Worm (Caenorhabditis elegans) whole organism, L3 larva: ENCODE data around the gene srx-59.

Source experiments
- R02D3.7 ChIP-seq: fragments of 150-350 bp; optimal IDR thresholded peaks from 2 replicates; lab custom pipeline; 2014; ENCODE audit warnings: missing biosample characterization, missing genetic modification characterization
- ZK546.5 ChIP-seq: sonication (generic microtip); optimal IDR thresholded peaks from 2 replicates; lab custom pipeline; 2017; ENCODE audit warnings: missing biosample characterization, missing genetic modification characterization
- aly-2 ChIP-seq: fragments of 150-350 bp; optimal IDR thresholded peaks from 2 replicates; lab custom pipeline; 2014; ENCODE audit warnings: missing biosample characterization, missing genetic modification characterization
- ceh-16 ChIP-seq: sonication (generic microtip); optimal IDR thresholded peaks from 2 replicates; lab custom pipeline; 2017; ENCODE audit warnings: missing biosample characterization, missing genetic modification characterization
- ceh-28 ChIP-seq: fragments of 150-350 bp; optimal IDR thresholded peaks from 2 replicates; lab custom pipeline; 2014; ENCODE audit warnings: missing biosample characterization, missing genetic modification reagents, missing genetic modification characterization
- ceh-82 ChIP-seq: fragments of 150-350 bp; optimal IDR thresholded peaks from 2 replicates; lab custom pipeline; 2014; ENCODE audit warnings: missing biosample characterization, missing genetic modification characterization
- egl-27 ChIP-seq: sonication (generic microtip); optimal IDR thresholded peaks from 4 replicates; lab custom pipeline; 2017; ENCODE audit warnings: missing biosample characterization, missing genetic modification reagents, missing genetic modification characterization
- egl-5 ChIP-seq: fragments of 150-350 bp; optimal IDR thresholded peaks from 2 replicates; lab custom pipeline; 2017; ENCODE audit warnings: missing biosample characterization, missing genetic modification reagents, missing genetic modification characterization, inconsistent platforms
- elt-1 ChIP-seq: fragments of 150-350 bp; optimal IDR thresholded peaks from 2 replicates; lab custom pipeline; 2014; ENCODE audit warnings: missing biosample characterization, missing genetic modification characterization
- elt-2 ChIP-seq: sonication (generic microtip); optimal IDR thresholded peaks from 2 replicates; lab custom pipeline; 2016; ENCODE audit warnings: missing genetic modification reagents, mild to moderate bottlenecking, missing genetic modification characterization, missing compliant biosample characterization
- elt-3 ChIP-seq, 3 experiments: fragments of 150-350 bp in 1 of 3; sonication (generic microtip) in 2 of 3; optimal IDR thresholded peaks; 2 replicates in 2 of 3; 4 replicates in 1 of 3; lab custom pipeline; 2014 to 2017; ENCODE audit warnings: missing biosample characterization in 3 of 3, missing genetic modification characterization in 3 of 3
- eor-1 ChIP-seq, 2 experiments: fragments of 150-350 bp; optimal IDR thresholded peaks; 2 replicates each; lab custom pipeline; 2014 to 2018; ENCODE audit warnings: missing biosample characterization in 2 of 2, missing genetic modification characterization in 2 of 2
- fkh-10 ChIP-seq: sonication (generic microtip); optimal IDR thresholded peaks from 2 replicates; lab custom pipeline; 2017; ENCODE audit warnings: missing biosample characterization, missing genetic modification reagents, missing genetic modification characterization
- fkh-2 ChIP-seq: fragments of 150-350 bp; optimal IDR thresholded peaks from 2 replicates; lab custom pipeline; 2014; ENCODE audit warnings: missing biosample characterization, missing genetic modification reagents, missing genetic modification characterization
- fos-1 ChIP-seq: fragments of 150-350 bp; optimal IDR thresholded peaks from 2 replicates; lab custom pipeline; 2014; ENCODE audit warnings: missing biosample characterization, missing genetic modification characterization
- hmg-11 ChIP-seq: sonication (generic microtip); optimal IDR thresholded peaks from 2 replicates; lab custom pipeline; 2016; ENCODE audit warnings: missing genetic modification characterization, missing compliant biosample characterization
- lin-15B ChIP-seq: fragments of 150-350 bp; optimal IDR thresholded peaks from 2 replicates; lab custom pipeline; 2014; ENCODE audit warnings: missing biosample characterization, missing genetic modification characterization
- lin-39 ChIP-seq: fragments of 150-350 bp; optimal IDR thresholded peaks from 2 replicates; lab custom pipeline; 2018; ENCODE audit warnings: missing biosample characterization, missing genetic modification reagents, missing genetic modification characterization
- lsy-12 ChIP-seq: sonication (generic microtip); optimal IDR thresholded peaks from 2 replicates; lab custom pipeline; 2016; ENCODE audit warnings: mild to moderate bottlenecking, missing genetic modification characterization, missing compliant biosample characterization
- mdl-1 ChIP-seq: fragments of 150-350 bp; optimal IDR thresholded peaks from 2 replicates; lab custom pipeline; 2014; ENCODE audit warnings: missing biosample characterization, missing genetic modification characterization
- nfya-1 ChIP-seq: sonication (generic microtip); optimal IDR thresholded peaks from 2 replicates; lab custom pipeline; 2017; ENCODE audit warnings: missing genetic modification characterization, mild to moderate bottlenecking, missing compliant biosample characterization, antibody characterized with exemption, moderate library complexity; ENCODE audit not compliant: insufficient read depth
- nhr-11 ChIP-seq: fragments of 150-350 bp; optimal IDR thresholded peaks from 2 replicates; lab custom pipeline; 2014; ENCODE audit warnings: missing biosample characterization, missing genetic modification characterization
- nhr-12 ChIP-seq: fragments of 150-350 bp; optimal IDR thresholded peaks from 2 replicates; lab custom pipeline; 2014; ENCODE audit warnings: missing biosample characterization, missing genetic modification characterization
- nhr-23 ChIP-seq: fragments of 150-350 bp; optimal IDR thresholded peaks from 2 replicates; lab custom pipeline; 2014; ENCODE audit warnings: missing biosample characterization, missing genetic modification reagents, missing genetic modification characterization
- nhr-237 ChIP-seq: fragments of 150-350 bp; optimal IDR thresholded peaks from 2 replicates; lab custom pipeline; 2014; ENCODE audit warnings: missing biosample characterization, missing genetic modification characterization
- nhr-25 ChIP-seq: sonication (generic microtip); optimal IDR thresholded peaks from 2 replicates; lab custom pipeline; 2017; ENCODE audit warnings: missing biosample characterization, missing genetic modification characterization
- nhr-28 ChIP-seq: fragments of 150-350 bp; optimal IDR thresholded peaks from 2 replicates; lab custom pipeline; 2014; ENCODE audit warnings: missing biosample characterization, missing genetic modification characterization
- nhr-43 ChIP-seq: sonication (generic microtip); optimal IDR thresholded peaks from 2 replicates; lab custom pipeline; 2016; ENCODE audit warnings: mild to moderate bottlenecking, missing genetic modification characterization, missing compliant biosample characterization; ENCODE audit not compliant: poor library complexity, severe bottlenecking
- nhr-76 ChIP-seq: fragments of 150-350 bp; sonication (generic microtip); optimal IDR thresholded peaks from 5 replicates; lab custom pipeline; 2014; ENCODE audit warnings: missing biosample characterization, missing genetic modification characterization
- pha-4 ChIP-seq: fragments of 150-350 bp; optimal IDR thresholded peaks from 2 replicates; lab custom pipeline; 2014; ENCODE audit warnings: missing biosample characterization, missing genetic modification reagents, missing genetic modification characterization
- pqm-1 ChIP-seq: fragments of 150-350 bp; optimal IDR thresholded peaks from 2 replicates; lab custom pipeline; 2017; ENCODE audit warnings: missing biosample characterization, missing genetic modification characterization, inconsistent platforms
- sea-2 ChIP-seq: fragments of 150-350 bp; sonication (generic microtip); optimal IDR thresholded peaks from 4 replicates; lab custom pipeline; 2014; ENCODE audit warnings: missing biosample characterization, missing genetic modification reagents, missing genetic modification characterization
- skn-1 ChIP-seq: fragments of 150-350 bp; optimal IDR thresholded peaks from 2 replicates; lab custom pipeline; 2014; ENCODE audit warnings: missing biosample characterization, missing genetic modification characterization
- snpc-4 ChIP-seq: fragments of 150-350 bp; optimal IDR thresholded peaks from 2 replicates; lab custom pipeline; 2014; ENCODE audit warnings: missing biosample characterization, missing genetic modification characterization
- tbx-2 ChIP-seq: sonication (generic microtip); optimal IDR thresholded peaks from 2 replicates; lab custom pipeline; 2016; ENCODE audit warnings: mild to moderate bottlenecking, missing genetic modification characterization, missing compliant biosample characterization
- unc-39 ChIP-seq: sonication (generic microtip); optimal IDR thresholded peaks from 4 replicates; lab custom pipeline; 2017; ENCODE audit warnings: missing biosample characterization, missing genetic modification characterization
- unc-62 ChIP-seq: fragments of 150-350 bp; sonication (generic microtip); optimal IDR thresholded peaks from 4 replicates; lab custom pipeline; 2014; ENCODE audit warnings: missing biosample characterization, missing genetic modification reagents, missing genetic modification characterization
- zag-1 ChIP-seq: fragments of 150-350 bp; optimal IDR thresholded peaks from 2 replicates; lab custom pipeline; 2014; ENCODE audit warnings: missing biosample characterization, missing genetic modification characterization
- ztf-11 ChIP-seq: fragments of 150-350 bp; optimal IDR thresholded peaks from 2 replicates; lab custom pipeline; 2014; ENCODE audit warnings: missing biosample characterization, missing genetic modification characterization
- ztf-4 ChIP-seq: fragments of 150-350 bp; optimal IDR thresholded peaks from 2 replicates; lab custom pipeline; 2014; ENCODE audit warnings: missing biosample characterization, missing genetic modification characterization

Gene srx-59

ce11 chrV:6971567-6971966 lies at the start of gene srx-59:
TSS of gene srx-59 (plus strand) at chrV:6971867.
- no peak for TF ChIP-seq lin-15B (tag; lab: Kevin White, UChicago)

- TF ChIP-seq nhr-25 (tag; lab: Kevin White, UChicago) (no peak), egl-5 (tag; lab: Kevin White, UChicago) (no peak), lin-39 (tag; lab: Kevin White, UChicago) (no peak), hmg-11 (tag; lab: Kevin White, UChicago) (no peak), lsy-12 (tag; lab: Kevin White, UChicago) (no peak), lin-15B (tag; lab: Kevin White, UChicago) (no peak), tbx-2 (tag; lab: Kevin White, UChicago) (no peak), sea-2 (GFP tag; lab: Kevin White, UChicago) (no peak), skn-1 (tag; lab: Kevin White, UChicago) (no peak), ceh-82 (tag; lab: Kevin White, UChicago) (no peak), nhr-237 (tag; lab: Kevin White, UChicago) (no peak)
Measured at ce11 chrV:6926633-6927032, 45.0 kb upstream of the srx-59 start.

- TF ChIP-seq R02D3.7 (tag; lab: Kevin White, UChicago): no peak
- TF ChIP-seq lin-15B (tag; lab: Kevin White, UChicago): no peak
- TF ChIP-seq fos-1 (tag; lab: Kevin White, UChicago): no peak
- no peak for TF ChIP-seq fkh-10 (GFP tag; lab: Kevin White, UChicago)
- no peak for TF ChIP-seq pha-4 (tag; lab: Kevin White, UChicago)
- no peak for TF ChIP-seq nhr-11 (tag; lab: Kevin White, UChicago)
- TF ChIP-seq ZK546.5: no peak
- TF ChIP-seq tbx-2 (tag; lab: Kevin White, UChicago): no peak
- no peak for TF ChIP-seq nhr-76
- no peak for TF ChIP-seq lin-39 (tag; lab: Kevin White, UChicago)
- no peak for TF ChIP-seq skn-1 (tag; lab: Kevin White, UChicago)
- no peak for TF ChIP-seq mdl-1 (tag; lab: Kevin White, UChicago)
- TF ChIP-seq fkh-2 (tag; lab: Kevin White, UChicago): no peak
Measured at ce11 chrV:6928938-6929337, 42.7 kb upstream of the srx-59 start, which contains the start of gene unc-68. TSS of gene unc-68 (minus strand) at chrV:6929038.

ce11 chrV:6930284-6930683 lies 41.4 kb upstream of the srx-59 start:
- TF ChIP-seq nhr-11 (tag; lab: Kevin White, UChicago) (no peak), egl-27 (tag; lab: Kevin White, UChicago) (no peak), ceh-28 (tag; lab: Kevin White, UChicago) (no peak), nfya-1 (tag; lab: Kevin White, UChicago) (peak; percentile 4), ZK546.5 (no peak), aly-2 (no peak), mdl-1 (tag; lab: Kevin White, UChicago) (no peak)

ce11 chrV:6934212-6934611 lies 37.5 kb upstream of the srx-59 start, which contains the start of gene lipl-6:
TSS of gene lipl-6 (minus strand) at chrV:6934312.
- no peak for TF ChIP-seq hmg-11 (tag; lab: Kevin White, UChicago)
- no peak for TF ChIP-seq zag-1 (tag; lab: Kevin White, UChicago)
- no peak for TF ChIP-seq nhr-23 (tag; lab: Kevin White, UChicago)
- TF ChIP-seq skn-1 (tag; lab: Kevin White, UChicago): no peak
- no peak for TF ChIP-seq unc-39
- TF ChIP-seq ceh-82 (tag; lab: Kevin White, UChicago): no peak
- TF ChIP-seq nhr-28: no peak
- TF ChIP-seq nhr-12: no peak
- TF ChIP-seq, all 47 proteins: peak for 0

- TF ChIP-seq nhr-12: no peak
- no peak for TF ChIP-seq nhr-23 (tag; lab: Kevin White, UChicago)
- TF ChIP-seq unc-62: no peak
Measured at ce11 chrV:6935878-6936277, 35.8 kb upstream of the srx-59 start, which contains the start of gene Y57E12B.10. TSS of gene Y57E12B.10 (minus strand) at chrV:6935978.

- TF ChIP-seq fkh-10 (GFP tag; lab: Kevin White, UChicago) (no peak), ceh-16 (tag; lab: Kevin White, UChicago) (no peak), ztf-11 (tag; lab: Kevin White, UChicago) (no peak), nfya-1 (tag; lab: Kevin White, UChicago) (no peak), snpc-4 (tag; lab: Kevin White, UChicago) (no peak), ZK546.5 (no peak), pqm-1 (no peak), nhr-11 (tag; lab: Kevin White, UChicago) (no peak), pha-4 (tag; lab: Kevin White, UChicago) (no peak), ztf-4 (no peak), tbx-2 (tag; lab: Kevin White, UChicago) (no peak), egl-5 (tag; lab: Kevin White, UChicago) (no peak), nhr-76 (no peak), elt-1 (tag; lab: Kevin White, UChicago) (no peak), R02D3.7 (tag; lab: Kevin White, UChicago) (no peak), nhr-43 (tag; lab: Kevin White, UChicago) (no peak), elt-3 (tag; optimal IDR thresholded peaks at IDR 0.05; lab: Kevin White, UChicago) (no peak), eor-1 (tag; optimal IDR thresholded peaks at IDR 0.05; lab: Kevin White, UChicago) (no peak), elt-2 (tag; lab: Kevin White, UChicago) (no peak)
Measured at ce11 chrV:6947442-6947841, 24.2 kb upstream of the srx-59 start, which contains the start of gene Y57E12B.4. TSS of gene Y57E12B.4 (minus strand) at chrV:6947542.
